Fruit fly (Drosophila melanogaster) S2 (cell line): ENCODE data around the gene srp.

Experiments
- CG8478 ChIP-seq: fragments of >200 bp; optimal IDR thresholded peaks from 2 replicates; lab custom pipeline; 2018
- CTCF ChIP-seq, 2 experiments: fragments of >200 bp; optimal IDR thresholded peaks; 2 replicates each; lab custom pipeline; 2018

Gene srp

DNA sequence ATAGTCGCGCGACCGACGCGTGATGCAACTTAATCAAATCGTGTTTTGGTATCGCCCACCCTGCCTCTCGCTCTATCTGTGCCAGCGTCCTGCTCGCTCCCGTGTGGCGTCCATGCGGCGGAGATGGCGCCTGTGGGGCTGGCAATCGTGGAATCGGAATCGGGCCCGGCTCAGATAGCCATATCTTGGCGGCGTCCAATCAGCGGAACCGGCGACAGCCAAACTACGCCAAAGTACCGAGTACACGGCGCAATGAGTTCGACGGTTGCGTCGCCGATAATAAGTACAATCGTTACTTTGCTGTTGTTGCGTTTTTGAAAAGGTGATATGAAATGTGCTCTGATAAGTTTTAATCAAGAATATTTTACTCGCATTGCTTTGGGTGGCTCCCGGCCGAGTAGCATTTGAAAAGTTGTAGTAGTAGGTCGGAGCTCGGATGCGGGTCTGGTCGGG, at the start of gene srp:
srp (plus strand) TSS at position 391 of the 453 bp plus-strand sequence.
- no peak for TF ChIP-seq CTCF (optimal IDR thresholded peaks at IDR 0.05; lab: Kevin White, UChicago)
- TF ChIP-seq CG8478 = no peak

DNA sequence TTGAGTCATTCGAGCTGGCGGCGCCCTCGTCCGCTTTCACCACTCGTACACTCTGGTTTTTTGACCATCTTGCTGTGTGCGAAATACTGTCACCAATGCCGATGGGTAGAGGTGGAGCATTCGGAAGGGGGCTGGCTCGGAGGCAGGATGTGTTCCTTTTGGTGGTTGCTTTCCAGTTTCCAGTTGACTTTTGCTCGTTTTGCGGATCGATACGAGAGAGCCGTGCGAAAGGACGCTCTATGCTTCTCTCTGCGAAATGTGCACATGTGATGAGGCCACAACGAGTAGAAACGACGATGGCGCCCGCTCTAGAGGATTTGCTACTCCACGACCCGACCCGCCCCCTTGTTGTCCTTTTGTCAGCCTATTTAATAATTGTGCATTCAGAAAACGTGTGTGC, 48.2 kb upstream of the srp start:
- no peak for TF ChIP-seq CTCF (optimal IDR thresholded peaks at IDR 0.05; lab: Kevin White, UChicago)
- TF ChIP-seq CG8478 = no peak

DNA sequence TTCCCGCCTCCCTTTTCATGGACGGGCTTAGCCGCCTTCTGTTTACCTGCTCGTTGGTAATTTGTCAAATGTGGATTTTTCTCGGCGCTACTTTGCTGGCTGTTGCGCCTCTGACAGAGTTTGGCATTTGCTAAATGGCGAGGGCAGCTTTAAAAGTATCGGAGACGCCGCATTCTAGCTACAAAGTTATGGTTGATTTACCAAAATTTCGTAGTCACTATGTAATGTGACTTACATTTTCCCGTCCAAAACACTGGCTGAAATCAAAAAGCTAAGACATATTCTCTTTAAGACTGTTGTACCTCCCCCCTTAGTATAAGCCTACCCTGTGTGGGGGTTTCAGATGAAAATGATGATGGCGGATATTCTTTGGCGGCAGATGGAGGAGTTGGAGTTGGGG, 38.3 kb upstream of the srp start:
- no peak for TF ChIP-seq CTCF (optimal IDR thresholded peaks at IDR 0.05; lab: Kevin White, UChicago)
- TF ChIP-seq CG8478 = no peak

DNA sequence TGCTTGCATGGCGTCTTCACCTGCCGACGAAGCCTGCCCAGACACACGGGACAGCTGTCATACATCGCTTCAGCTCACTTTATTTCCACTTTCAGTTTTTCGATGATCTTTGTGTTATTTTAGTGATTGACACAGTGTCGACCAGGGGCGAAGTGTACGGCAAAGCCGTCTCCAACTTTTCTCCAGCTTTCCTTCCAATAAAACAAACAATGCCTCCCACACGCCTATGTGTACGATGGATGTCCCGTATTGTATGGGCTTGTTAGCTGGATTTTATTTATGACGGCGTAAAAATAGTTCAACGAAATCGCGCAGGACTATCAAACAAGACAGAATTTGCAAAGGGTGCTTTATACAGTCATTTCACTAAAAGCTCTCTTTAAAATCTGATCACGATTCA, 35.1 kb upstream of the srp start, which contains the start of the genes CG31088 and CG46383:
CG31088 (minus strand) TSS at position 101 of the 400 bp plus-strand sequence.
CG46383 (minus strand) TSS at position 101 of the 400 bp plus-strand sequence.
- TF ChIP-seq CTCF (optimal IDR thresholded peaks at IDR 0.05; lab: Kevin White, UChicago) (no peak), CG8478 (no peak)

DNA sequence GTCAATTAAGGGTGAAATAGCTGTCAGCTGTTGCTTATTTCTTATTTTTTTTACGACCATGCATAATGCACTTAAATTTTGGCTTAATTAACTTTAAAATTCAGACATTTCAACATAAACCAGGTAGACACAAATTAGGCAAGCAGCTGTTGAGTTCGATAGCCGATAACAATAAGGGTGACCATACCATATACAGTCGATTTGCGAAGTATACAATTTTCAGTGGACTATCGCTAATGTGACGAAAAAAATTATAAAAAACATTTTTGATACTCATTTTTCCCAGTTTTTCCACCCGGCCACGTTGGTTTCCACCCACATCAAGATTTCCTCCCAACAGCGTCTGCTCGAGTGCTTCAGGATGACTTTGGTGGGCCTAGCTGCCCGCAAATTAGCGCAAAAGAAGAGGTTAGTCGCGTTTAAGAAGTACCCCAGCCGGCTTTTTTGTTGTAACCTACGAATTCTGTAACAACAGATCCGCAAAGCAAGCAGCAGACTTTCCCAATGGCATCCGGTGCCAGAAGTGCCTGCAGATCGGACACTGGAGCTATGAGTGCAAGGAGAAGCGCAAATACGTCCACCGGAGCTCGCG, 22.2 kb upstream of the srp start, which contains the start of the genes CG4287 and CG5516:
CG4287 (minus strand) TSS at position 178 of the 592 bp plus-strand sequence.
CG5516 (plus strand) TSS at position 195 of the 592 bp plus-strand sequence.
- no peak for TF ChIP-seq CTCF (optimal IDR thresholded peaks at IDR 0.05; lab: Kevin White, UChicago)
- TF ChIP-seq CG8478 = no peak

DNA sequence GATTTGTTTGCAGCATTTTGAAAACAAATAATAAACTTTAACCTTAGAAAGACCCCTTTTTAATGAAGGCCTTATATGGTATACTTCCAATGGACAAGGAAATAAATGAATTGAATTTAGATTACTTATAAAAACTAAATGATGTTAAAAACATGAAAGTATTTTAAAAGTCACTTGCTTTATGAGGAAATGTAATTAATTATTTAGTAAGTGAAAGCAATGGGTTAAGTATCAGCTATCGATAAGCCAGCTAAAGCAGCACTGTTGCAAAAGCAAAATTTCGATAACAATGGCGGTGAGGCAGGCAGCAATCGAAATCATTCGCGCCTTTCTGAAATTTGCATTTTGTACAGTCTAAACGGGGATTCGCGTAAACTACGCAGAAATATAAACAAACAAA, 20.8 kb upstream of the srp start, which contains the start of the genes CG32856 and Rbf2:
CG32856 (minus strand) TSS at position 183 of the 400 bp plus-strand sequence.
Rbf2 (plus strand) TSS at position 278 of the 400 bp plus-strand sequence.
- TF ChIP-seq CTCF (optimal IDR thresholded peaks at IDR 0.05; lab: Kevin White, UChicago) (no peak), CG8478 (no peak)

DNA sequence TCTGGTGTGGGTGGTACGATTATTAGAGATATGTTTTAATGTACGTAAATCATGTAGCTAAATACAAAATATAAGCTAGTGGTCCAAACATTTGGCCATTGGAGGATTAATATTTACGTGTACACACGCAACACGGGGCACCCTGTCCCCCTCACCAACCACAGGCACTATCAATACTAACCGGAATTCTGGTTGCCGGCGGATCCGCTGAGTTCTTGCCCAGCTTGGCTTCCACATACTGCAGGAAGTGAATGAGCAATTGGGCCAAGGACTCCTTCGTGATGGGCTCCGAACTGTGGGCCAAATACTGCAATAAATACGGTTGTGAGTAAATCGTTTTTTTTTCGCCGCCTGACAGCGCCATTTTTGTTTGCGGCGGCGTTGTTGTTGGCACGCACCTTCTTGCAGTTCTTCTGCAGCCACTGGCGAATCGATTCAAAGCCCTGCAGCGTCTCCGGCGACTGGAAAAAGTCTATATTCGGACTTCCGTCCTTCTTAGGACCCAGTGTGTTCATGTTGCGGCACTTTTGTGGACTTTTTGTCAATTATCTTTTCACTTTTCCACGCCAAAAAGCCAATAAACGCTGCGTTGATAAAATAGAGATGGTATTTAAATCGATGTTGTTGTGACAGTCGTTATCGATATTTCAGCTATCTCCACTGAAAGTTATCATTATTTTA, 13.5 kb upstream of the srp start, which contains the start of gene mor:
mor (minus strand) TSS at position 616 of the 681 bp plus-strand sequence.
- TF ChIP-seq CG8478 = no peak
- TF ChIP-seq CTCF (optimal IDR thresholded peaks at IDR 0.05; lab: Kevin White, UChicago) = peak in 1 of 2 experiments; percentile 13

DNA sequence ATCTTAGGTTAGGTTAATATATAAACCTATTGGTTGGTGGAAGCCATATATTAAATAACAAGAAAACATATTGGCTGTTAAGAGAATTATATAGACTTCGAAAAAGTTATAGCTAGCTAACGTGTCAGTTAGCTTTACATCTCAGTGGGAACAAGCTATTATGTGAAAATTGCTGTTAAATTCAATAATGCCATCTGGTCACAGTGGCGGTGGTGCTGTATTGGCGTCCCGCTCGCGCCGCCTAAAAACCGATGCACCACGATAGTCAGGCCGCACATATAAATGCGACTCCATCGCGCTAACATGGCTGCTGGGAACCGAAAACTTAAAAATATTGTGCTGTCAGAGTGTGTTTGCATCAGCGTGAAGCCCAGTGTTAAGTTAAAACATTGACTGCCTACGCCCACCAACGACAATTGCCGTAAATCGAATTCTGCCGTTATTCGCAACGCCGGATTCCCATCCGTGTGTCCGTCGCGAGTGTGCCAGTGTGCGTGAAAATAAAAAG, 12.9 kb upstream of the srp start, which contains the start of gene Hel89B:
Hel89B (plus strand) TSS at position 320 of the 508 bp plus-strand sequence.
- no peak for TF ChIP-seq CG8478
- peak; percentile 14 to 30 for TF ChIP-seq CTCF (optimal IDR thresholded peaks at IDR 0.05; lab: Kevin White, UChicago)

DNA sequence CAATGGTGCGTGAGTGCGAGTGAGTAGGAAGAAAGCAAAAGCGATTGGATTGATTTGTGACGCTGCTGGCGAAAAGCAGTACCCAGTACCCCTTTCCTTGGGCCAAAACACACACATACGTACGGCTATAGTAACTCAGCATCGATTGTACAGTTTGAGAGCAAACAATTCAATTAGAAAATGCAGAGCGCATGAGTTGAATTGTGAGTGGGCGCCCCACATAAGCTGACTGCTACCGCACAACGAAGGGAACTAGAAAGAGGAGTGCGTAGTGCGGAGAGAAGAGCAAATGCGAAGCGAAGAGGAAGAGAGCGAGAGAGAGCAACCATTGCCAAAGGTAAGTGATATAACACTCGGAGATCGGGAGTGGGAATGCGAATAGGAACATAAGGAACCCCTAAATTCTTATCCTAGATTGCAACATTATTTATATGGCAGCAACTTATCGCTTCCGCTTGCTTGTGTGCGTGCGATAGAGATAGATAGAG, 12.4 kb upstream of the srp start:
- TF ChIP-seq CG8478 (no peak), CTCF (optimal IDR thresholded peaks at IDR 0.05; lab: Kevin White, UChicago) (peak in 1 of 2 experiments; percentile 33)

DNA sequence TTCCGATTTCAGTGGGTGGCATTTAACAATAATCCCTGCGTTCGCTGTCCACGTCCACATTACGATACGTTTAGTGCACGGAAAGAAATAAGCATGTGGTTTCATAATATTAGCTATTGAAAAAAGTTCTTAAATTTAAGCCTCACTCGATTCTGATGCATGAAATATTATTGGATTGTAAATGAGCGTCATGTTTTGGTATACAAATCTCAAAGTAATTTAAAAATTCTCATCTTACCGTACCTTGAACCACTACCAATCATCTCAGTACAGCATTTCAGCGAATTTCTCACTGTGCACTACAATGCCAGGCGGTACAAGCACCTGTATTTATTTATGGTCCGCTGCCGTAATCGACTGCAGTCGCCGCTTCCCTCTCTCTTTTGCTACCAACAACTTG, 11.7 kb upstream of the srp start:
- TF ChIP-seq CG8478 (no peak), CTCF (optimal IDR thresholded peaks at IDR 0.05; lab: Kevin White, UChicago) (no peak)

DNA sequence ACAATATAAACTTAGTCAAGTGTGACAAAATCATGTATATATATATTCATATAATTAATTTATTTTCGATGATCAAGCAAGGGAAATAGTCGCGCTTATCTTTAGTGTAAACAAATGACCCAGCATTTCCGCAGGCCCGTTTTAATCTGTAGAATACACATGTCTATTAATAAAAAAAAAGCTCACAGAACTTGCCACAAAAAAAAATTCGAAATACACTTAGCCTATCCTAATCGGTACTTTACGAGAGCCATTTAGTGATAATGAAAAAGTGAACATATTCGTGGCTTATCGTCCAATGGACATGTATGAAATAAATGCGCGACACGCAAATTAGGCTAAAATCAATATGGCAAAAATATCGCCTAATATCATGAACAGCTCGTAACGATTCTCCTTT, 10.8 kb upstream of the srp start:
- TF ChIP-seq CTCF (optimal IDR thresholded peaks at IDR 0.05; lab: Kevin White, UChicago) = no peak
- TF ChIP-seq CG8478 = no peak

DNA sequence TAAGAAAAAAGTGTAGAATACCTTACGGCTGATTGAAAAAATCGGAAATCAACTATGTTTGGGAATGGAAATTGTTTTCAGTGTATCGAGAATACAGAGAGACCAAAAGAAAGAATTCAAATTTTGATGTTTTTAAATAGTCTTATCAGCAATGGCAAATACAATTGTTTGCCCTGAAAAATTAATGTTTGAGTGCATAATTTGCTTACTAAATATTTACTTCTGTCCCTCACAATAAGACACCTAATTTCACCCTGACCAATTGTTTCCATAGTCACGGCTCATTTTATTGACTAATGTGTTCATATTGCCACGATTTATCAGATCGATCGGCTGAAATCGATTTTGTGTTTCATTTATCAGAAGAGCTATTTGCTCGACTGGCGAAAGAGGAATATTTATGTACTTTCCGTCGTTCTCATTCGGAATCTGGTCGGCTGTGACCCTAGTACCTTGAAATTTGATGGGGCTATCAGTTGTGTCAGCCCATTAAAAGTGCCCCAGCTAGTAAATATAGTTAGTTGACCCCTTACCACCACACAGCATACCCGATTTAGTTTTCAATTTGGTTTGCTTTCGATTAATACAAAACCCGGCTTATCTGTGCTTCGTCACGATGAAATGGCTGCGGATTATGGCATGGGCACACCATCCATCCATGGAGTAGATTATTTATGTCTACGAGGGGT, 2.3 kb upstream of the srp start:
- no peak for TF ChIP-seq CTCF (optimal IDR thresholded peaks at IDR 0.05; lab: Kevin White, UChicago)
- TF ChIP-seq CG8478 = no peak

DNA sequence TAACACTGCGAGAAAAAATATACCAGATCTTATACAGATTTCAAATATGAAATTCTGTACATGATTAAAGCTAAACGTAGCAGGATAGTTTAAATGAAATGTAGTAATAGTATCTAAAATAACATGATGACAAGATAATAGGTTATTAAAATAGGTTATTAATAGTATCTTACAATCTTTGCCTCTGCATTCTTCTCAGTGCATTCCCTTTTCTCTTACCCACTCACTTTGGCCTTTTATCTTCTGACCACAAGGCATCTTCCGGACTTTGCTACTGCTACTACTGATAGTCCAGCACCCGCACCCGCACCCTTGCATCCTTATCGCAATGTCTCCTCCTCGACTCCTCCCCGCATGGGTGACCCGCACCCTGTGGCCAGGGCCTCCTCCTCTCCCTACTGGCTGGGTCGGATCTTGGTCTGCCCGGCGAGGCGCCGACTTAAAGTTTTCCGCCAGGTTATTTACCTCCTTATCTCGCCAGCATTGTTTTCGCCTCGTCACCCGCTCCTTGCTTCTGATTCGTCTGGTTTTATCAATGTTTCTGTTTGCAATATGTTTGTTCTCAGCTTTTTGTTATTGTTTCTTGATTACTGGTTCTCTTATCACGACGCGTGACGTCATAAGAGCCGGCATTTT, 1.4 kb upstream of the srp start:
- TF ChIP-seq CG8478 (no peak), CTCF (optimal IDR thresholded peaks at IDR 0.05; lab: Kevin White, UChicago) (no peak)

DNA sequence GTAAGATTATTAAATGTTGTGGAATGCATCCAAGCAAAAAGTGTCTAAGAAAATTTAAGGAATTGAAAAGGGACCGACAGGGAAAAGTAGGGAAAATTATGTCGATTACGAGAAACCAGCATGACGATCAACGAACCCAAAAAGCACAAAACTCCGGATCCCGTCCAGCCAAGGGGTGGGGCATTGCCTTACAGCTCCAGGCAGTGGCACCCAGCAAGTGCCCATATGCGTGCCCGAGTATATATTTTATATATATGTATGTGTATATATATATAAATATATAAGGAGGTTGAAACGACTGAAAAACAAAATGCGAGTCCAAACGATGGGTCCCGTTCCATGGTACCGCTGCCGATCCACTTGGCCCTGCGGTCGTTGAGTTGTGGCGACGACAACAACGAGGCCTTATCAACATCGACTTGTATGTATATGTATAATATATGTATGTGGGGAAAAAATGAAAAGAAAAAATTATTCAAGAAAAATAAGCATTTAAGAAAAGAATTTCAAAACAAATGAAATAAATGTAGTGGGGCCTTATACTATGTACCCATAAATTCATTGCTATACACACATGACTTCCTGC, 1.2 kb downstream of the srp start:
- TF ChIP-seq CTCF (optimal IDR thresholded peaks at IDR 0.05; lab: Kevin White, UChicago) (no peak), CG8478 (no peak)
